Fruit fly (Drosophila melanogaster) whole organism, embryonic: ENCODE data around the gene CG12182.

ENCODE experiments used
- CG33213 ChIP-seq: fragments of 200-800 bp; sonication (Bioruptor generic); optimal IDR thresholded peaks from 3 replicates; lab custom pipeline; 2016; ENCODE audit warnings: missing biosample characterization, missing genetic modification characterization
- CG3847 ChIP-seq: fragments of 200-800 bp; sonication (Bioruptor generic); IDR thresholded peaks from 2 replicates; pipeline ENCODE4 v1.3.6; 2022; ENCODE audit warnings: missing biosample characterization, missing genetic modification characterization
- Gsc ChIP-seq: fragments of 200-800 bp; sonication (Bioruptor generic); IDR thresholded peaks from 2 replicates; pipeline ENCODE4 v1.3.6; 2022; ENCODE audit warnings: missing biosample characterization, missing genetic modification characterization
- MESR4 ChIP-seq: fragments of 200-800 bp; sonication (Bioruptor generic); optimal IDR thresholded peaks from 2 replicates; lab custom pipeline; 2018; ENCODE audit warnings: missing biosample characterization, mild to moderate bottlenecking, missing genetic modification characterization, moderate library complexity
- Sox100B ChIP-seq: fragments of 200-800 bp; sonication (Bioruptor generic); optimal IDR thresholded peaks from 3 replicates; lab custom pipeline; 2018; ENCODE audit warnings: missing biosample characterization, mild to moderate bottlenecking, missing genetic modification characterization
- Usf ChIP-seq: fragments of 200-800 bp; sonication (Bioruptor generic); optimal IDR thresholded peaks from 2 replicates; lab custom pipeline; 2017; ENCODE audit warnings: missing genotype, missing biosample characterization, missing genetic modification characterization
- sens-2 ChIP-seq: fragments of 200-800 bp; sonication (Bioruptor generic); IDR thresholded peaks from 2 replicates; pipeline ENCODE4 v1.3.6; 2022; ENCODE audit warnings: missing biosample characterization, missing genetic modification characterization
- sima ChIP-seq: fragments of 200-800 bp; sonication (Bioruptor generic); optimal IDR thresholded peaks from 2 replicates; lab custom pipeline; 2016; ENCODE audit warnings: missing biosample characterization, missing genetic modification characterization

dm6 chr3L:2552844-2553839 lies 46.2 kb downstream of the CG12182 start:
- no peak for TF ChIP-seq sima
- TF ChIP-seq MESR4 (GFP tag; lab: Kevin White, UChicago): no peak
- TF ChIP-seq Usf (GFP tag; lab: Kevin White, UChicago): no peak
- no peak for TF ChIP-seq Gsc (GFP tag; lab: Robert Waterston, UW)
- 0 out of 2 replicates have a peak, but pooled peaks have one; percentile 0 for TF ChIP-seq sens-2 (GFP tag; lab: Robert Waterston, UW)
- TF ChIP-seq CG33213: no peak
- TF ChIP-seq Sox100B (GFP tag; lab: Kevin White, UChicago): no peak
- TF ChIP-seq CG3847 (GFP tag; lab: Robert Waterston, UW): no peak
